Worm (Caenorhabditis elegans) whole organism, L1 larva: ENCODE results near the gene cgr-1.

Experiments
- C04F5.9 ChIP-seq: sonication (generic microtip); optimal IDR thresholded peaks from 2 replicates; lab custom pipeline; 2016; ENCODE audit warnings: missing genetic modification characterization, missing compliant biosample characterization
- F16B12.6 ChIP-seq: fragments of 150-350 bp; optimal IDR thresholded peaks from 2 replicates; lab custom pipeline; 2014; ENCODE audit warnings: missing biosample characterization, missing genetic modification characterization
- alr-1 ChIP-seq: fragments of 200-800 bp; sonication (Bioruptor generic); optimal IDR thresholded peaks from 2 replicates; lab custom pipeline; 2018; ENCODE audit warnings: borderline replicate concordance, mild to moderate bottlenecking, missing genetic modification characterization, missing compliant biosample characterization
- aly-2 ChIP-seq: fragments of 150-350 bp; optimal IDR thresholded peaks from 2 replicates; lab custom pipeline; 2014; ENCODE audit warnings: missing biosample characterization, missing genetic modification characterization
- ama-1 ChIP-seq: fragments of 150-350 bp; optimal IDR thresholded peaks from 2 replicates; lab custom pipeline; 2014
- blmp-1 ChIP-seq: fragments of 150-350 bp; optimal IDR thresholded peaks from 2 replicates; lab custom pipeline; 2014; ENCODE audit warnings: missing biosample characterization, missing genetic modification characterization
- ceh-8 ChIP-seq: fragments of 200-800 bp; sonication (Bioruptor generic); optimal IDR thresholded peaks from 2 replicates; lab custom pipeline; 2018; ENCODE audit warnings: mild to moderate bottlenecking, missing genetic modification characterization, moderate library complexity, missing compliant biosample characterization
- dsc-1 ChIP-seq: sonication (generic microtip); optimal IDR thresholded peaks from 2 replicates; lab custom pipeline; 2016; ENCODE audit warnings: mild to moderate bottlenecking, missing genetic modification characterization, missing compliant biosample characterization
- efl-1 ChIP-seq, 4 experiments: fragments of 150-350 bp; optimal IDR thresholded peaks in 3 of 4; peaks in 1 of 4; 1 replicate in 1 of 4; 2 replicates in 3 of 4; lab custom pipeline; 2014; ENCODE audit warnings: missing biosample characterization in 2 of 4, missing genetic modification characterization in 2 of 4, missing genetic modification reagents in 2 of 4
- egl-13 ChIP-seq: sonication (generic microtip); optimal IDR thresholded peaks from 2 replicates; lab custom pipeline; 2016; ENCODE audit warnings: missing genotype, missing genetic modification reagents, missing genetic modification characterization, missing compliant biosample characterization
- fkh-4 ChIP-seq: sonication (generic microtip); optimal IDR thresholded peaks from 2 replicates; lab custom pipeline; 2016; ENCODE audit warnings: missing compliant biosample characterization, missing genetic modification characterization, borderline replicate concordance
- fkh-8 ChIP-seq: sonication (generic microtip); optimal IDR thresholded peaks from 2 replicates; lab custom pipeline; 2016; ENCODE audit warnings: mild to moderate bottlenecking, missing genetic modification characterization, missing compliant biosample characterization
- isw-1 ChIP-seq: fragments of 200-800 bp; sonication (Bioruptor generic); IDR thresholded peaks from 2 replicates; pipeline ENCODE4 v1.3.6; 2022; ENCODE audit warnings: missing genetic modification characterization, missing compliant biosample characterization
- lin-13 ChIP-seq: fragments of 150-350 bp; optimal IDR thresholded peaks from 2 replicates; lab custom pipeline; 2014; ENCODE audit warnings: missing biosample characterization, missing genetic modification reagents, missing genetic modification characterization
- lin-14 ChIP-seq: fragments of 200-800 bp; sonication (Bioruptor generic); optimal IDR thresholded peaks from 2 replicates; lab custom pipeline; 2018; ENCODE audit warnings: mild to moderate bottlenecking, missing genetic modification characterization, moderate library complexity, missing compliant biosample characterization
- lin-39 ChIP-seq: fragments of 150-350 bp; optimal IDR thresholded peaks from 2 replicates; lab custom pipeline; 2014; ENCODE audit warnings: missing biosample characterization, missing genetic modification reagents, missing genetic modification characterization
- mef-2 ChIP-seq: fragments of 150-350 bp; optimal IDR thresholded peaks from 2 replicates; lab custom pipeline; 2014; ENCODE audit warnings: missing biosample characterization, missing genetic modification characterization
- nhr-11 ChIP-seq: fragments of 150-350 bp; optimal IDR thresholded peaks from 2 replicates; lab custom pipeline; 2014; ENCODE audit warnings: missing biosample characterization, missing genetic modification characterization
- nhr-12 ChIP-seq: sonication (generic microtip); optimal IDR thresholded peaks from 2 replicates; lab custom pipeline; 2017; ENCODE audit warnings: missing biosample characterization, missing genetic modification characterization
- nhr-20 ChIP-seq: sonication (generic microtip); optimal IDR thresholded peaks from 2 replicates; lab custom pipeline; 2016; ENCODE audit warnings: mild to moderate bottlenecking, missing genetic modification characterization, missing compliant biosample characterization
- nhr-47 ChIP-seq: sonication (generic microtip); optimal IDR thresholded peaks from 2 replicates; lab custom pipeline; 2016; ENCODE audit warnings: mild to moderate bottlenecking, missing genetic modification characterization, moderate library complexity, missing compliant biosample characterization
- nhr-71 ChIP-seq: sonication (generic microtip); optimal IDR thresholded peaks from 2 replicates; lab custom pipeline; 2016; ENCODE audit warnings: mild to moderate bottlenecking, missing genetic modification characterization, moderate library complexity, missing compliant biosample characterization
- pag-3 ChIP-seq: sonication (generic microtip); optimal IDR thresholded peaks from 2 replicates; lab custom pipeline; 2017; ENCODE audit warnings: missing genetic modification characterization, mild to moderate bottlenecking, missing compliant biosample characterization, antibody characterized with exemption, borderline replicate concordance; ENCODE audit not compliant: insufficient read depth
- pax-3 ChIP-seq: fragments of 200-800 bp; sonication (Bioruptor generic); optimal IDR thresholded peaks from 2 replicates; lab custom pipeline; 2018; ENCODE audit warnings: mild to moderate bottlenecking, missing genetic modification characterization, moderate library complexity, missing compliant biosample characterization
- rnt-1 ChIP-seq: sonication (generic microtip); optimal IDR thresholded peaks from 2 replicates; lab custom pipeline; 2016; ENCODE audit warnings: mild to moderate bottlenecking, missing genetic modification characterization, moderate library complexity, missing compliant biosample characterization
- snu-23 ChIP-seq: sonication (generic microtip); optimal IDR thresholded peaks from 2 replicates; lab custom pipeline; 2016; ENCODE audit warnings: missing genetic modification characterization, missing compliant biosample characterization
- sox-4 ChIP-seq: sonication (generic microtip); optimal IDR thresholded peaks from 2 replicates; lab custom pipeline; 2016; ENCODE audit warnings: missing genetic modification characterization, missing compliant biosample characterization
- swsn-7 ChIP-seq: sonication (generic microtip); optimal IDR thresholded peaks from 2 replicates; lab custom pipeline; 2016; ENCODE audit warnings: missing genetic modification characterization, missing compliant biosample characterization
- tbx-2 ChIP-seq: sonication (generic microtip); optimal IDR thresholded peaks from 2 replicates; lab custom pipeline; 2016; ENCODE audit warnings: missing genetic modification characterization, missing compliant biosample characterization
- tlp-1 ChIP-seq: fragments of 150-350 bp; optimal IDR thresholded peaks from 2 replicates; lab custom pipeline; 2014; ENCODE audit warnings: missing biosample characterization, missing genetic modification characterization
- unc-130 ChIP-seq: fragments of 150-350 bp; optimal IDR thresholded peaks from 2 replicates; lab custom pipeline; 2017; ENCODE audit warnings: missing biosample characterization, missing genetic modification characterization, inconsistent platforms
- unc-86 ChIP-seq: sonication (generic microtip); optimal IDR thresholded peaks from 2 replicates; lab custom pipeline; 2016; ENCODE audit warnings: missing genetic modification characterization, missing compliant biosample characterization
- xbp-1 ChIP-seq: sonication (generic microtip); optimal IDR thresholded peaks from 2 replicates; lab custom pipeline; 2016; ENCODE audit warnings: missing genetic modification characterization, missing compliant biosample characterization

Gene cgr-1

ce11 chrX:3601531-3601930 is 1.3 kb upstream of the cgr-1 start, which contains the start of gene C18B2.3:
Gene C18B2.3, plus strand, starts transcription at chrX:3601831.
- TF ChIP-seq rnt-1 (tag; lab: Kevin White, UChicago) = peak; percentile 20
- no peak for TF ChIP-seq mef-2 (tag; lab: Kevin White, UChicago)
- peak; percentile 23 for TF ChIP-seq dsc-1 (tag; lab: Kevin White, UChicago)
- peak; percentile 12 for TF ChIP-seq lin-14 (GFP tag; lab: Kevin White, UChicago)
- TF ChIP-seq fkh-4 (tag; lab: Kevin White, UChicago) = no peak
- TF ChIP-seq snu-23 (GFP tag; lab: Kevin White, UChicago) = no peak
- no peak for TF ChIP-seq efl-1 (optimal IDR thresholded peaks at IDR 0.05; lab: Kevin White, UChicago)
- TF ChIP-seq efl-1 (GFP tag; optimal IDR thresholded peaks at IDR 0.05 in 1 of 2; lab: Kevin White, UChicago) = no peak
- no peak for TF ChIP-seq lin-13 (GFP tag; lab: Kevin White, UChicago)
- peak; percentile 39 for TF ChIP-seq pag-3 (tag; lab: Kevin White, UChicago)
- no peak for TF ChIP-seq nhr-20
- TF ChIP-seq pax-3 (tag; lab: Kevin White, UChicago) = no peak
- TF ChIP-seq swsn-7 (tag; lab: Kevin White, UChicago) = no peak
- TF ChIP-seq aly-2 (tag; lab: Kevin White, UChicago) = no peak

ce11 chrX:3599860-3600259 is 397 bp downstream of the cgr-1 start:
- no peak for TF ChIP-seq C04F5.9
- no peak for TF ChIP-seq unc-86
- TF ChIP-seq aly-2 (tag; lab: Kevin White, UChicago) = no peak
- TF ChIP-seq pax-3 (tag; lab: Kevin White, UChicago) = no peak
- TF ChIP-seq F16B12.6 (tag; lab: Kevin White, UChicago) = no peak
- no peak for TF ChIP-seq nhr-11 (tag; lab: Kevin White, UChicago)
- TF ChIP-seq rnt-1 (tag; lab: Kevin White, UChicago) = peak; percentile 58
- no peak for TF ChIP-seq lin-39 (tag; lab: Kevin White, UChicago)
- TF ChIP-seq tlp-1 = no peak
- TF ChIP-seq unc-130 (tag; lab: Kevin White, UChicago) = peak; percentile 30
- no peak for TF ChIP-seq lin-13 (GFP tag; lab: Kevin White, UChicago)
- peak; percentile 30 for TF ChIP-seq lin-14 (GFP tag; lab: Kevin White, UChicago)
- no peak for TF ChIP-seq tbx-2

- TF ChIP-seq pag-3 (tag; lab: Kevin White, UChicago) = no peak
- no peak for TF ChIP-seq ceh-8
- no peak for TF ChIP-seq isw-1
- peak; percentile 97 for TF ChIP-seq blmp-1
Measured at ce11 chrX:3596967-3597366, 3.3 kb downstream of the cgr-1 start.

- TF ChIP-seq efl-1 (optimal IDR thresholded peaks at IDR 0.05; lab: Kevin White, UChicago) (no peak), efl-1 (GFP tag; optimal IDR thresholded peaks at IDR 0.05 in 1 of 2; lab: Kevin White, UChicago) (peak in 1 of 2 experiments; percentile 45), tbx-2 (no peak), blmp-1 (peak; percentile 89)
Measured at ce11 chrX:3596303-3596772, 3.9 kb downstream of the cgr-1 start, which contains the start of gene T27A10.6. Gene T27A10.6, minus strand, starts transcription at chrX:3596353.

ce11 chrX:3590510-3590909 is 9.7 kb downstream of the cgr-1 start:
- peak; percentile 62 for TF ChIP-seq nhr-47 (tag; lab: Kevin White, UChicago)
- no peak for TF ChIP-seq nhr-12
- TF ChIP-seq nhr-71 (tag; lab: Kevin White, UChicago) = peak; percentile 8
- TF ChIP-seq ama-1 (lab: Kevin White, UChicago) = no peak
- TF ChIP-seq ceh-8 = peak; percentile 8
- peak; percentile 90 for TF ChIP-seq dsc-1 (tag; lab: Kevin White, UChicago)
- no peak for TF ChIP-seq xbp-1 (tag; lab: Kevin White, UChicago)
- TF ChIP-seq fkh-8 (tag; lab: Kevin White, UChicago) = peak; percentile 62
- TF ChIP-seq swsn-7 (tag; lab: Kevin White, UChicago) = no peak
- TF ChIP-seq sox-4 (tag; lab: Kevin White, UChicago) = peak; percentile 33
- TF ChIP-seq pax-3 (tag; lab: Kevin White, UChicago) = peak; percentile 40
- TF ChIP-seq alr-1 (tag; lab: Kevin White, UChicago) = no peak
- peak; percentile 27 for TF ChIP-seq egl-13 (tag; lab: Kevin White, UChicago)
